Fruit fly (Drosophila melanogaster): Measurements from ENCODE around the gene CG11037.

Gene CG11037

dm6 chr3L:20954118-20954517, 7.1 kb downstream of the CG11037 start (continued):
- TF ChIP-seq Max (GFP tag; optimal IDR thresholded peaks at IDR 0.05) (no peak), Sry-δ (GFP tag; optimal IDR thresholded peaks at IDR 0.05) (no peak), NC2α (GFP tag; optimal IDR thresholded peaks at IDR 0.05) (no peak), NK7.1 (GFP tag; optimal IDR thresholded peaks at IDR 0.05) (no peak), Doc3 (GFP tag; IDR thresholded peaks at IDR 0.05; ENCODE audit: partially characterized antibody) (no peak), CG1529 (GFP tag; optimal IDR thresholded peaks at IDR 0.05) (peak; percentile 20), Chrac-16 (GFP tag; optimal IDR thresholded peaks at IDR 0.05) (no peak), CG14014 (GFP tag; IDR thresholded peaks at IDR 0.05) (no peak), lola (GFP tag; optimal IDR thresholded peaks at IDR 0.05) (no peak), Dip3 (GFP tag; optimal IDR thresholded peaks at IDR 0.05) (no peak), nerfin-1 (tag; optimal IDR thresholded peaks at IDR 0.05) (no peak), tgo (GFP tag; IDR thresholded peaks at IDR 0.05) (no peak), jigr1 (GFP tag; IDR thresholded peaks at IDR 0.05) (no peak), Usf (GFP tag; optimal IDR thresholded peaks at IDR 0.05) (no peak), h (optimal IDR thresholded peaks at IDR 0.05) (no peak), CG10267 (tag; optimal IDR thresholded peaks at IDR 0.05) (no peak), dpn (GFP tag; optimal IDR thresholded peaks at IDR 0.05) (no peak), CG11093 (GFP tag; IDR thresholded peaks at IDR 0.05) (no peak), NfI (GFP tag; optimal IDR thresholded peaks at IDR 0.05) (no peak), CG34224 (GFP tag; IDR thresholded peaks at IDR 0.05; ENCODE audit: partially characterized antibody) (no peak), dysf (GFP tag; IDR thresholded peaks at IDR 0.05) (no peak), Hr51 (GFP tag; optimal IDR thresholded peaks at IDR 0.05) (no peak), CG6765 (GFP tag; optimal IDR thresholded peaks at IDR 0.05) (no peak), lilli (GFP tag; optimal IDR thresholded peaks at IDR 0.05) (no peak), bbx (GFP tag; IDR thresholded peaks at IDR 0.05; ENCODE audit: partially characterized antibody) (no peak), corto (GFP tag; optimal IDR thresholded peaks at IDR 0.05) (no peak), CG8290 (GFP tag; optimal IDR thresholded peaks at IDR 0.05) (no peak), CG8290 (tag; optimal IDR thresholded peaks at IDR 0.05) (peak in 1 of 2 experiments; percentile 12), unc-4 (GFP tag; IDR thresholded peaks at IDR 0.05; ENCODE audit: partially characterized antibody) (no peak), CG18764 (GFP tag; optimal IDR thresholded peaks at IDR 0.05) (no peak), CG15073 (GFP tag; optimal IDR thresholded peaks at IDR 0.05) (no peak), pros (GFP tag; optimal IDR thresholded peaks at IDR 0.05) (no peak), CG34376 (GFP tag; optimal IDR thresholded peaks at IDR 0.05) (no peak), Sin3A (optimal IDR thresholded peaks at IDR 0.05) (no peak), cad (GFP tag; optimal IDR thresholded peaks at IDR 0.05) (no peak), Oli (tag; optimal IDR thresholded peaks at IDR 0.05) (no peak), CG17361 (GFP tag; IDR thresholded peaks at IDR 0.05) (no peak), Dip2 (GFP tag; IDR thresholded peaks at IDR 0.05) (no peak), Sox100B (GFP tag; optimal IDR thresholded peaks at IDR 0.05) (peak; percentile 32), CG17328 (GFP tag; IDR thresholded peaks at IDR 0.05) (no peak), Lpt (GFP tag; optimal IDR thresholded peaks at IDR 0.05) (no peak), CG3995 (GFP tag; optimal IDR thresholded peaks at IDR 0.05) (no peak), unpg (GFP tag; optimal IDR thresholded peaks at IDR 0.05) (no peak), chm (GFP tag; IDR thresholded peaks at IDR 0.05) (no peak), NFAT (GFP tag; IDR thresholded peaks at IDR 0.05) (no peak), CG2712 (tag; optimal IDR thresholded peaks at IDR 0.05) (no peak), D (optimal IDR thresholded peaks at IDR 0.05) (no peak), D (GFP tag; optimal IDR thresholded peaks at IDR 0.05) (no peak), twi (tag; optimal IDR thresholded peaks at IDR 0.05) (no peak), Xbp1 (GFP tag; optimal IDR thresholded peaks at IDR 0.05) (no peak), Mes4 (GFP tag; optimal IDR thresholded peaks at IDR 0.05) (no peak), nmo (GFP tag; optimal IDR thresholded peaks at IDR 0.05) (no peak), CG9797 (GFP tag; optimal IDR thresholded peaks at IDR 0.05) (no peak)
